Fruit fly (Drosophila melanogaster): ENCODE measurements around the gene Adi1.

Adi1 gene

dm6 chr3L:10683899-10684340 lies 20.7 kb downstream of the Adi1 start (continued):
- peak; percentile 75 for TF ChIP-seq NK7.1 (GFP tag; optimal IDR thresholded peaks at IDR 0.05)
- peak; percentile 36; the same call in 1 of the 2 replicates for TF ChIP-seq CG17612 (GFP tag; IDR thresholded peaks at IDR 0.05)
- TF ChIP-seq CG1602 (GFP tag; optimal IDR thresholded peaks at IDR 0.05) = peak; percentile 56
- no peak for TF ChIP-seq trh (GFP tag; optimal IDR thresholded peaks at IDR 0.05)
- TF ChIP-seq CG2129 (GFP tag; IDR thresholded peaks at IDR 0.05; ENCODE audit: partially characterized antibody) = no peak
- TF ChIP-seq CG13624 (GFP tag; optimal IDR thresholded peaks at IDR 0.05) = peak; percentile 47
- TF ChIP-seq HLHmδ (GFP tag; optimal IDR thresholded peaks at IDR 0.05) = no peak
- peak; percentile 18 for TF ChIP-seq CG6683 (GFP tag; optimal IDR thresholded peaks at IDR 0.05)
- TF ChIP-seq CG12391 (tag; optimal IDR thresholded peaks at IDR 0.05) = peak; percentile 59
- TF ChIP-seq ci (GFP tag; IDR thresholded peaks at IDR 0.05) = peak; percentile 79
- TF ChIP-seq ase (GFP tag; IDR thresholded peaks at IDR 0.05) = 0 out of 3 replicates have a peak, but pooled peaks have one; percentile 6
- peak; percentile 61 for TF ChIP-seq CG14014 (GFP tag; IDR thresholded peaks at IDR 0.05)
- TF ChIP-seq Sox100B (GFP tag; optimal IDR thresholded peaks at IDR 0.05) = peak; percentile 85
- peak; percentile 53 for TF ChIP-seq CG18764 (GFP tag; optimal IDR thresholded peaks at IDR 0.05)
- TF ChIP-seq CG7372 (GFP tag; IDR thresholded peaks at IDR 0.05) = peak; percentile 42; the same call in 1 of the 2 replicates

dm6 chr3L:10684492-10684891 lies 21.3 kb downstream of the Adi1 start:
- no peak for TF ChIP-seq peb (GFP tag; IDR thresholded peaks at IDR 0.05)
- TF ChIP-seq pros (GFP tag; optimal IDR thresholded peaks at IDR 0.05) = peak; percentile 90
- TF ChIP-seq sqz (GFP tag; optimal IDR thresholded peaks at IDR 0.05) = peak; percentile 41
- peak; percentile 79 for TF ChIP-seq D19A (tag; optimal IDR thresholded peaks at IDR 0.05)
- TF ChIP-seq CG18764 (GFP tag; optimal IDR thresholded peaks at IDR 0.05) = no peak

DNA sequence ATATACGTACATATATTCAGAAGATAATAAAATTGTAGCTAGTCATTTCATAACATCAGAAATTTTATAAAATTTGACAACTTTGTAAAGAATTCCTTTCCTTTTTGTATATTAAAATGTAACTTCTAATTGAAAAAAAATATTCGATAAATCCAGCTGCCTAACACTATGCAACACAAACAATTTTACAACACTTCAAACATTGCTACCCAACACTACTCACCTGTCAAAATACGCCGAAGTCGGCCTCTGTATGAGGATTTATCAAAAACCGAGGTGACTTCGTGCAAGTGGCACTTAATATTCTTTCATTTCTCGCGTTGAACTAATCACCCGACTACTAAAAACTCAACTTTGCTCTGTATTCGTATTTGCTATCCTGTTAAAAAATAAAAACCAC lies 23.4 kb downstream of the Adi1 start:
- TF ChIP-seq CG10267 (tag; optimal IDR thresholded peaks at IDR 0.05) = peak; percentile 66
- no peak for TF ChIP-seq Gsc (GFP tag; IDR thresholded peaks at IDR 0.05)
- peak; percentile 11 for TF ChIP-seq CG8290 (GFP tag; optimal IDR thresholded peaks at IDR 0.05)
- no peak for TF ChIP-seq CG8290 (tag; optimal IDR thresholded peaks at IDR 0.05)
- TF ChIP-seq CG17186 (GFP tag; optimal IDR thresholded peaks at IDR 0.05) = no peak
- TF ChIP-seq Dll (GFP tag; IDR thresholded peaks at IDR 0.05; ENCODE audit: partially characterized antibody) = 0 out of 4 replicates have a peak, but pooled peaks have one; percentile 14
- peak; percentile 2 for TF ChIP-seq sens (GFP tag)
- TF ChIP-seq stwl (tag; optimal IDR thresholded peaks at IDR 0.05) = peak; percentile 99

dm6 chr3L:10690904-10691408 lies 27.8 kb downstream of the Adi1 start, which contains the start of gene CG11811:
Gene CG11811 (plus strand): TSS chr3L:10691024.
- no peak for TF ChIP-seq fru (optimal IDR thresholded peaks at IDR 0.05)
- TF ChIP-seq CG9437 (GFP tag; optimal IDR thresholded peaks at IDR 0.05) = no peak
- TF ChIP-seq Elba2 (GFP tag; optimal IDR thresholded peaks at IDR 0.05) = no peak
- no peak for TF ChIP-seq exex (tag; optimal IDR thresholded peaks at IDR 0.05)
- TF ChIP-seq CG31224 (GFP tag; IDR thresholded peaks at IDR 0.05) = peak; percentile 93
- TF ChIP-seq btn (GFP tag; optimal IDR thresholded peaks at IDR 0.05) = no peak
- TF ChIP-seq CG7987 (GFP tag; optimal IDR thresholded peaks at IDR 0.05) = peak; percentile 59
- TF ChIP-seq Hr51 (GFP tag; optimal IDR thresholded peaks at IDR 0.05) = peak in 1 of 2 experiments; percentile 16
- peak; percentile 81 for TF ChIP-seq Dll (GFP tag; IDR thresholded peaks at IDR 0.05; ENCODE audit: partially characterized antibody)
- no peak for TF ChIP-seq gsb (GFP tag; IDR thresholded peaks at IDR 0.05)
- TF ChIP-seq tup (GFP tag; optimal IDR thresholded peaks at IDR 0.05) = no peak
- TF ChIP-seq Fer2 (tag; optimal IDR thresholded peaks at IDR 0.05) = no peak
- peak; percentile 32 for TF ChIP-seq CG4854 (GFP tag; optimal IDR thresholded peaks at IDR 0.05)
- TF ChIP-seq Hmr (GFP tag; optimal IDR thresholded peaks at IDR 0.05) = no peak
- no peak for TF ChIP-seq Abd-B (GFP tag; optimal IDR thresholded peaks at IDR 0.05)
- no peak for TF ChIP-seq Neu2 (GFP tag; optimal IDR thresholded peaks at IDR 0.05; ENCODE audit: borderline replicate concordance)
- TF ChIP-seq CG9932 (GFP tag; IDR thresholded peaks at IDR 0.05) = peak; percentile 51; the same call in 1 of the 2 replicates
- no peak for TF ChIP-seq Doc2 (GFP tag; IDR thresholded peaks at IDR 0.05)
- no peak for TF ChIP-seq CG15073 (GFP tag; optimal IDR thresholded peaks at IDR 0.05)
- TF ChIP-seq CG6813 (GFP tag; optimal IDR thresholded peaks at IDR 0.05) = no peak
- no peak for TF ChIP-seq sisA (GFP tag; IDR thresholded peaks at IDR 0.05)
